Worm (Caenorhabditis elegans) whole organism, young adult: Measurements from ENCODE around the gene F26G1.3.

Experiments used
- B0035.1 ChIP-seq: sonication (generic microtip); optimal IDR thresholded peaks from 2 replicates; lab custom pipeline; 2016; ENCODE audit warnings: missing genetic modification characterization, mild to moderate bottlenecking, missing compliant biosample characterization, missing genotype, missing genetic modification reagents
- F39B2.1 ChIP-seq: fragments of 200-800 bp; sonication (Bioruptor generic); IDR thresholded peaks from 2 replicates; pipeline ENCODE4 v1.3.6; 2022; ENCODE audit warnings: missing genetic modification reagents, missing genetic modification characterization, missing compliant biosample characterization
- F55B11.4 ChIP-seq: sonication (generic microtip); optimal IDR thresholded peaks from 2 replicates; lab custom pipeline; 2016; ENCODE audit warnings: missing compliant biosample characterization, missing genetic modification characterization, borderline replicate concordance; ENCODE audit not compliant: insufficient read depth
- K11D2.4 ChIP-seq: fragments of 200-800 bp; sonication (Bioruptor generic); IDR thresholded peaks from 2 replicates; pipeline ENCODE4 v1.3.6; 2022; ENCODE audit warnings: missing genetic modification reagents, missing genetic modification characterization, missing compliant biosample characterization
- T07F8.4 ChIP-seq: sonication (generic microtip); optimal IDR thresholded peaks from 2 replicates; lab custom pipeline; 2016; ENCODE audit warnings: mild to moderate bottlenecking, missing genetic modification characterization, moderate library complexity, missing compliant biosample characterization
- T26A5.8 ChIP-seq: sonication (generic microtip); optimal IDR thresholded peaks from 2 replicates; lab custom pipeline; 2016; ENCODE audit warnings: missing genetic modification characterization, missing compliant biosample characterization
- Y53G8AR.9 ChIP-seq: fragments of 200-800 bp; sonication (Bioruptor generic); conservative IDR thresholded peaks from 2 replicates; pipeline ENCODE4 v1.3.6; 2022; ENCODE audit warnings: missing genetic modification reagents, missing genetic modification characterization, missing compliant biosample characterization
- Y79H2A.3 ChIP-seq: fragments of 200-800 bp; sonication (Bioruptor generic); conservative IDR thresholded peaks from 2 replicates; pipeline ENCODE4 v1.3.6; 2022; ENCODE audit warnings: missing genetic modification reagents, missing genetic modification characterization, missing compliant biosample characterization
- Y95B8A.8 ChIP-seq: fragments of 200-800 bp; sonication (Bioruptor generic); IDR thresholded peaks from 2 replicates; pipeline ENCODE4 v1.3.6; 2022; ENCODE audit warnings: missing genetic modification reagents, missing genetic modification characterization, missing compliant biosample characterization
- akir-1 ChIP-seq: fragments of 200-800 bp; sonication (Bioruptor generic); optimal IDR thresholded peaks from 2 replicates; lab custom pipeline; 2018; ENCODE audit warnings: mild to moderate bottlenecking, missing genetic modification characterization, moderate library complexity, missing compliant biosample characterization
- ama-1 ChIP-seq, 3 experiments: fragments of 150-350 bp in 1 of 3; sonication (generic microtip) in 2 of 3; optimal IDR thresholded peaks; 2 replicates each; lab custom pipeline; 2014 to 2018; ENCODE audit warnings: missing biosample characterization in 2 of 3, missing genetic modification characterization in 2 of 3, missing genetic modification reagents in 2 of 3
- aptf-2 ChIP-seq: fragments of 200-800 bp; sonication (Bioruptor generic); conservative IDR thresholded peaks from 2 replicates; pipeline ENCODE4 v1.3.6; 2022; ENCODE audit warnings: missing genetic modification reagents, missing genetic modification characterization, missing compliant biosample characterization
- athp-1 ChIP-seq: sonication (generic microtip); optimal IDR thresholded peaks from 2 replicates; lab custom pipeline; 2017; ENCODE audit warnings: mild to moderate bottlenecking, missing genetic modification characterization, missing compliant biosample characterization
- ccch-3 ChIP-seq: fragments of 200-800 bp; sonication (Bioruptor generic); optimal IDR thresholded peaks from 2 replicates; lab custom pipeline; 2018; ENCODE audit warnings: mild to moderate bottlenecking, missing genetic modification characterization, missing compliant biosample characterization
- cebp-1 ChIP-seq, 2 experiments: fragments of 200-800 bp in 1 of 2; sonication (Bioruptor generic) in 1 of 2; sonication (generic microtip) in 1 of 2; IDR thresholded peaks in 1 of 2; optimal IDR thresholded peaks in 1 of 2; 2 replicates each; pipeline versions ENCODE4 v1.3.6 to Lab custom; 2017 to 2022; ENCODE audit warnings: missing compliant biosample characterization in 2 of 2, missing genetic modification characterization in 2 of 2, mild to moderate bottlenecking in 1 of 2, missing genetic modification reagents in 1 of 2, moderate library complexity in 1 of 2
- cebp-2 ChIP-seq: fragments of 200-800 bp; sonication (Bioruptor generic); IDR thresholded peaks from 2 replicates; pipeline ENCODE4 v1.3.6; 2022; ENCODE audit warnings: missing genetic modification characterization, missing compliant biosample characterization
- ceh-27 ChIP-seq: fragments of 200-800 bp; sonication (Bioruptor generic); optimal IDR thresholded peaks from 2 replicates; lab custom pipeline; 2018; ENCODE audit warnings: mild to moderate bottlenecking, missing genetic modification characterization, moderate library complexity, missing compliant biosample characterization
- ceh-40 ChIP-seq: fragments of 200-800 bp; sonication (Bioruptor generic); IDR thresholded peaks from 2 replicates; pipeline ENCODE4 v1.3.6; 2022; ENCODE audit warnings: missing genetic modification characterization, missing compliant biosample characterization
- ceh-79 ChIP-seq: sonication (generic microtip); optimal IDR thresholded peaks from 2 replicates; lab custom pipeline; 2017; ENCODE audit warnings: mild to moderate bottlenecking, missing genetic modification characterization, missing compliant biosample characterization
- ceh-91 ChIP-seq: fragments of 200-800 bp; sonication (Bioruptor generic); IDR thresholded peaks from 2 replicates; pipeline ENCODE4 v1.3.6; 2022; ENCODE audit warnings: missing genetic modification reagents, missing genetic modification characterization, missing compliant biosample characterization
- chd-7 ChIP-seq: sonication (generic microtip); optimal IDR thresholded peaks from 2 replicates; lab custom pipeline; 2016; ENCODE audit warnings: mild to moderate bottlenecking, missing genetic modification characterization, moderate library complexity, missing compliant biosample characterization
- dpff-1 ChIP-seq: sonication (generic microtip); optimal IDR thresholded peaks from 2 replicates; lab custom pipeline; 2017; ENCODE audit warnings: mild to moderate bottlenecking, missing genetic modification characterization, missing compliant biosample characterization
- ekl-4 ChIP-seq: fragments of 200-800 bp; sonication (Bioruptor generic); IDR thresholded peaks from 2 replicates; pipeline ENCODE4 v1.3.6; 2022; ENCODE audit warnings: missing genetic modification reagents, missing genetic modification characterization, missing compliant biosample characterization
- gei-17 ChIP-seq: fragments of 200-800 bp; sonication (Bioruptor generic); optimal IDR thresholded peaks from 2 replicates; lab custom pipeline; 2018; ENCODE audit warnings: mild to moderate bottlenecking, missing genetic modification characterization, missing compliant biosample characterization
- hlh-12 ChIP-seq: sonication (generic microtip); optimal IDR thresholded peaks from 2 replicates; lab custom pipeline; 2016; ENCODE audit warnings: missing genetic modification characterization, missing compliant biosample characterization
- hmg-1.2 ChIP-seq: fragments of 200-800 bp; sonication (Bioruptor generic); IDR thresholded peaks from 2 replicates; pipeline ENCODE4 v1.3.6; 2022; ENCODE audit warnings: missing genetic modification reagents, missing genetic modification characterization, missing compliant biosample characterization
- hmg-20 ChIP-seq: fragments of 200-800 bp; sonication (Bioruptor generic); IDR thresholded peaks from 2 replicates; pipeline ENCODE4 v1.3.6; 2022; ENCODE audit warnings: missing genetic modification reagents, missing genetic modification characterization, missing compliant biosample characterization
- let-607 ChIP-seq, 2 experiments: fragments of 200-800 bp in 1 of 2; sonication (Bioruptor generic) in 1 of 2; sonication (generic microtip) in 1 of 2; optimal IDR thresholded peaks; 2 replicates each; lab custom pipeline; 2016 to 2018; ENCODE audit warnings: mild to moderate bottlenecking in 2 of 2, missing compliant biosample characterization in 2 of 2, missing genetic modification characterization in 2 of 2, moderate library complexity in 2 of 2, missing genotype in 1 of 2
- lin-54 ChIP-seq: fragments of 200-800 bp; sonication (Bioruptor generic); optimal IDR thresholded peaks from 2 replicates; lab custom pipeline; 2018; ENCODE audit warnings: mild to moderate bottlenecking, missing genetic modification characterization, missing compliant biosample characterization
- lsy-27 ChIP-seq: sonication (generic microtip); optimal IDR thresholded peaks from 2 replicates; lab custom pipeline; 2017; ENCODE audit warnings: missing genetic modification characterization, mild to moderate bottlenecking, missing compliant biosample characterization, antibody characterized with exemption, missing genotype, borderline replicate concordance; ENCODE audit not compliant: insufficient read depth
- madf-10 ChIP-seq: sonication (generic microtip); optimal IDR thresholded peaks from 2 replicates; lab custom pipeline; 2016; ENCODE audit warnings: mild to moderate bottlenecking, missing genetic modification characterization, missing compliant biosample characterization
- madf-3 ChIP-seq: fragments of 200-800 bp; sonication (Bioruptor generic); IDR thresholded peaks from 2 replicates; pipeline ENCODE4 v1.3.6; 2022; ENCODE audit warnings: missing genetic modification reagents, missing genetic modification characterization, missing compliant biosample characterization
- madf-6 ChIP-seq: fragments of 200-800 bp; sonication (Bioruptor generic); IDR thresholded peaks from 2 replicates; pipeline ENCODE4 v1.3.6; 2022; ENCODE audit warnings: missing genetic modification reagents, missing genetic modification characterization, missing compliant biosample characterization
- mxl-1 ChIP-seq: sonication (generic microtip); optimal IDR thresholded peaks from 2 replicates; lab custom pipeline; 2016; ENCODE audit warnings: missing genetic modification characterization, missing compliant biosample characterization
- nfyb-1 ChIP-seq: fragments of 200-800 bp; sonication (Bioruptor generic); IDR thresholded peaks from 2 replicates; pipeline ENCODE4 v1.3.6; 2022; ENCODE audit warnings: missing genetic modification reagents, missing genetic modification characterization, missing compliant biosample characterization
- nhr-179 ChIP-seq: sonication (generic microtip); optimal IDR thresholded peaks from 2 replicates; lab custom pipeline; 2016; ENCODE audit warnings: mild to moderate bottlenecking, missing genetic modification characterization, missing compliant biosample characterization
- pha-4 ChIP-seq: fragments of 150-350 bp; sonication (generic microtip); optimal IDR thresholded peaks from 2 replicates; lab custom pipeline; 2014; ENCODE audit warnings: missing biosample characterization, missing genetic modification reagents, missing genetic modification characterization
- repo-1 ChIP-seq: sonication (generic microtip); optimal IDR thresholded peaks from 2 replicates; lab custom pipeline; 2017; ENCODE audit warnings: mild to moderate bottlenecking, missing genetic modification characterization, missing compliant biosample characterization
- snpc-1.3 ChIP-seq: sonication (generic microtip); optimal IDR thresholded peaks from 2 replicates; lab custom pipeline; 2017; ENCODE audit warnings: missing genetic modification characterization, mild to moderate bottlenecking, missing compliant biosample characterization, antibody characterized with exemption, moderate library complexity, missing genotype, missing genetic modification reagents; ENCODE audit not compliant: insufficient read depth
- snpc-4 ChIP-seq, 5 experiments: fragments of 150-350 bp in 1 of 5; sonication (generic microtip) in 4 of 5; optimal IDR thresholded peaks; 2 replicates each; lab custom pipeline; 2014 to 2018; ENCODE audit warnings: missing genetic modification characterization in 5 of 5, missing biosample characterization in 3 of 5, antibody characterized with exemption in 2 of 5, mild to moderate bottlenecking in 2 of 5, missing compliant biosample characterization in 2 of 5, missing genotype in 2 of 5, moderate library complexity in 2 of 5, missing genetic modification reagents in 1 of 5
- sptf-2 ChIP-seq: fragments of 200-800 bp; sonication (Bioruptor generic); optimal IDR thresholded peaks from 2 replicates; lab custom pipeline; 2018; ENCODE audit warnings: mild to moderate bottlenecking, missing genetic modification characterization, missing compliant biosample characterization
- tlf-1 ChIP-seq: fragments of 200-800 bp; sonication (Bioruptor generic); optimal IDR thresholded peaks from 2 replicates; lab custom pipeline; 2018; ENCODE audit warnings: mild to moderate bottlenecking, missing genetic modification characterization, missing compliant biosample characterization
- xnd-1 ChIP-seq: sonication (generic microtip); optimal IDR thresholded peaks from 2 replicates; lab custom pipeline; 2016; ENCODE audit warnings: missing genotype, missing genetic modification reagents, missing genetic modification characterization, missing compliant biosample characterization
- ztf-18 ChIP-seq: sonication (generic microtip); optimal IDR thresholded peaks from 2 replicates; lab custom pipeline; 2016; ENCODE audit warnings: missing genotype, mild to moderate bottlenecking, missing genetic modification characterization, missing compliant biosample characterization

The F26G1.3 gene

ce11 chrII:4758462-4758861 lies at the start of gene F26G1.3:
Gene F26G1.3, plus strand, starts transcription at chrII:4758762.
- TF ChIP-seq K11D2.4 = no peak
- no peak for TF ChIP-seq ceh-27 (GFP tag; lab: Kevin White, UChicago)
- TF ChIP-seq T07F8.4 = no peak
- no peak for TF ChIP-seq ceh-79 (tag; lab: Kevin White, UChicago)
- TF ChIP-seq madf-10 = no peak
- no peak for TF ChIP-seq lsy-27 (tag; lab: Kevin White, UChicago)
- TF ChIP-seq aptf-2 (GFP tag; lab: Robert Waterston, UW) = no peak
- no peak for TF ChIP-seq cebp-1 (GFP tag; IDR thresholded peaks at IDR 0.05; lab: Robert Waterston, UW)
- no peak for TF ChIP-seq cebp-1 (tag; optimal IDR thresholded peaks at IDR 0.05; lab: Kevin White, UChicago)
- no peak for TF ChIP-seq nfyb-1 (GFP tag; lab: Robert Waterston, UW)

ce11 chrII:4710120-4710519 lies 48.4 kb upstream of the F26G1.3 start, which contains the start of gene tag-151:
Gene tag-151, plus strand, starts transcription at chrII:4710277.
- TF ChIP-seq ccch-3 (GFP tag; lab: Kevin White, UChicago) (no peak), F39B2.1 (GFP tag; lab: Robert Waterston, UW) (no peak), madf-6 (GFP tag; lab: Robert Waterston, UW) (peak; percentile 40), Y53G8AR.9 (0 out of 2 replicates have a peak, but pooled peaks have one; percentile 61), chd-7 (tag; lab: Kevin White, UChicago) (peak; percentile 49), ceh-40 (GFP tag; lab: Robert Waterston, UW) (no peak), cebp-2 (GFP tag; lab: Robert Waterston, UW) (no peak), gei-17 (GFP tag; lab: Kevin White, UChicago) (no peak), T07F8.4 (no peak), B0035.1 (no peak), hlh-12 (tag; lab: Kevin White, UChicago) (no peak), nfyb-1 (GFP tag; lab: Robert Waterston, UW) (no peak), F55B11.4 (no peak), tlf-1 (GFP tag; lab: Kevin White, UChicago) (peak; percentile 9), pha-4 (tag; lab: Kevin White, UChicago) (no peak), nhr-179 (tag; lab: Kevin White, UChicago) (no peak), akir-1 (GFP tag; lab: Kevin White, UChicago) (no peak), let-607 (tag; optimal IDR thresholded peaks at IDR 0.05; lab: Kevin White, UChicago) (peak in 1 of 2 experiments; percentile 45), athp-1 (tag; lab: Kevin White, UChicago) (peak; percentile 37), lin-54 (GFP tag; lab: Kevin White, UChicago) (peak; percentile 43), dpff-1 (tag; lab: Kevin White, UChicago) (no peak), hmg-20 (no peak), ekl-4 (GFP tag; lab: Robert Waterston, UW) (peak; percentile 49; the same call in 1 of the 2 replicates), ztf-18 (tag; lab: Kevin White, UChicago) (no peak), hmg-1.2 (no peak), Y79H2A.3 (GFP tag; lab: Robert Waterston, UW) (no peak), Y95B8A.8 (GFP tag; lab: Robert Waterston, UW) (0 out of 2 replicates have a peak, but pooled peaks have one; percentile 8), ama-1 (optimal IDR thresholded peaks at IDR 0.05; lab: Kevin White, UChicago) (no peak), ama-1 (GFP tag; optimal IDR thresholded peaks at IDR 0.05; lab: Kevin White, UChicago) (peak in 1 of 2 experiments; percentile 71), sptf-2 (GFP tag; lab: Kevin White, UChicago) (no peak), snpc-1.3 (no peak), lsy-27 (tag; lab: Kevin White, UChicago) (no peak), repo-1 (peak; percentile 60), madf-3 (GFP tag; lab: Robert Waterston, UW) (peak; percentile 70; the same call in 1 of the 2 replicates), T26A5.8 (tag; lab: Kevin White, UChicago) (no peak), mxl-1 (tag; lab: Kevin White, UChicago) (no peak), xnd-1 (tag; lab: Kevin White, UChicago) (peak; percentile 23), snpc-4 (GFP tag; optimal IDR thresholded peaks at IDR 0.05; lab: Kevin White, UChicago) (no peak), snpc-4 (tag; optimal IDR thresholded peaks at IDR 0.05; lab: Kevin White, UChicago) (peak in 2 of 4 experiments; percentile 13 to 29), ceh-91 (GFP tag; lab: Robert Waterston, UW) (no peak)
